Fruit fly (Drosophila melanogaster) whole organism, embryonic: ENCODE results near the gene car.

ENCODE experiments used
- Atf6 ChIP-seq: fragments of 200-800 bp; sonication (Bioruptor generic); IDR thresholded peaks from 2 replicates; pipeline ENCODE4 v1.3.6; 2022; ENCODE audit warnings: missing biosample characterization, missing genetic modification characterization
- B-H2 ChIP-seq: fragments of 200-800 bp; sonication (Bioruptor generic); optimal IDR thresholded peaks from 2 replicates; lab custom pipeline; 2018; ENCODE audit warnings: missing biosample characterization, mild to moderate bottlenecking, missing genetic modification characterization
- CG10209 ChIP-seq: fragments of 200-800 bp; sonication (Bioruptor generic); optimal IDR thresholded peaks from 3 replicates; lab custom pipeline; 2017; ENCODE audit warnings: missing biosample characterization, mild to moderate bottlenecking, missing genetic modification characterization, missing genetic modification reagents
- CG14014 ChIP-seq: fragments of 200-800 bp; sonication (Bioruptor generic); IDR thresholded peaks from 2 replicates; pipeline ENCODE4 v1.3.6; 2022; ENCODE audit warnings: missing biosample characterization, missing genetic modification characterization
- CG1529 ChIP-seq: fragments of 200-800 bp; sonication (Bioruptor generic); optimal IDR thresholded peaks from 3 replicates; lab custom pipeline; 2018; ENCODE audit warnings: missing biosample characterization, missing genetic modification characterization
- CG17361 ChIP-seq: fragments of 200-800 bp; sonication (Bioruptor generic); IDR thresholded peaks from 3 replicates; pipeline ENCODE4 v1.3.6; 2022; ENCODE audit warnings: missing biosample characterization, missing genetic modification characterization
- CG34224 ChIP-seq: fragments of 200-800 bp; sonication (Bioruptor generic); IDR thresholded peaks from 3 replicates; pipeline ENCODE4 v1.3.6; 2022; ENCODE audit warnings: missing biosample characterization, missing genetic modification characterization; ENCODE audit not compliant: partially characterized antibody
- CG3838 ChIP-seq: fragments of 200-800 bp; sonication (Bioruptor generic); optimal IDR thresholded peaks from 3 replicates; lab custom pipeline; 2016; ENCODE audit warnings: missing biosample characterization, missing genetic modification characterization
- CG4328 ChIP-seq: fragments of 200-800 bp; sonication (Bioruptor generic); optimal IDR thresholded peaks from 3 replicates; lab custom pipeline; 2017; ENCODE audit warnings: missing biosample characterization, missing genetic modification reagents, missing genetic modification characterization
- CG5245 ChIP-seq: fragments of 200-800 bp; sonication (Bioruptor generic); optimal IDR thresholded peaks from 3 replicates; lab custom pipeline; 2016; ENCODE audit warnings: missing biosample characterization, missing genetic modification characterization
- CG6791 ChIP-seq: fragments of 200-800 bp; sonication (Bioruptor generic); IDR thresholded peaks from 3 replicates; pipeline ENCODE4 v1.3.6; 2022; ENCODE audit warnings: missing biosample characterization, missing genetic modification characterization; ENCODE audit not compliant: partially characterized antibody
- CG7839 ChIP-seq: fragments of 200-800 bp; sonication (Bioruptor generic); optimal IDR thresholded peaks from 3 replicates; lab custom pipeline; 2018; ENCODE audit warnings: missing biosample characterization, mild to moderate bottlenecking, missing genetic modification characterization, moderate library complexity
- CrebB ChIP-seq: fragments of 200-800 bp; sonication (Bioruptor generic); optimal IDR thresholded peaks from 3 replicates; lab custom pipeline; 2018; ENCODE audit warnings: missing biosample characterization, mild to moderate bottlenecking, missing genetic modification characterization
- Dp ChIP-seq: fragments of 200-800 bp; sonication (Bioruptor generic); optimal IDR thresholded peaks from 2 replicates; lab custom pipeline; 2018; ENCODE audit warnings: missing biosample characterization, mild to moderate bottlenecking, missing genetic modification characterization, moderate library complexity
- E2f2 ChIP-seq: fragments of 200-800 bp; sonication (Bioruptor generic); IDR thresholded peaks from 2 replicates; pipeline ENCODE4 v1.3.6; 2022; ENCODE audit warnings: missing biosample characterization, missing genetic modification characterization
- Fer3 ChIP-seq: fragments of 200-800 bp; sonication (Bioruptor generic); optimal IDR thresholded peaks from 2 replicates; lab custom pipeline; 2018; ENCODE audit warnings: missing biosample characterization, mild to moderate bottlenecking, missing genetic modification characterization, moderate library complexity
- Hmr ChIP-seq: fragments of 200-800 bp; sonication (Bioruptor generic); optimal IDR thresholded peaks from 3 replicates; lab custom pipeline; 2017; ENCODE audit warnings: mild to moderate bottlenecking, missing biosample characterization, missing genetic modification reagents, missing genetic modification characterization
- Med ChIP-seq: fragments of 200-800 bp; sonication (Bioruptor generic); peaks from one replicate; lab custom pipeline; 2016; ENCODE audit warnings: missing biosample characterization, missing genetic modification characterization, mild to moderate bottlenecking, inconsistent platforms, moderate library complexity
- Meics ChIP-seq: fragments of 200-800 bp; sonication (Bioruptor generic); optimal IDR thresholded peaks from 2 replicates; lab custom pipeline; 2017; ENCODE audit warnings: missing biosample characterization, mild to moderate bottlenecking, missing genetic modification characterization
- NC2β ChIP-seq: fragments of 200-800 bp; sonication (Bioruptor generic); optimal IDR thresholded peaks from 2 replicates; lab custom pipeline; 2016; ENCODE audit warnings: missing biosample characterization, missing genetic modification characterization
- NFAT ChIP-seq: fragments of 200-800 bp; sonication (Bioruptor generic); IDR thresholded peaks from 2 replicates; pipeline ENCODE4 v1.3.6; 2022; ENCODE audit warnings: missing biosample characterization, missing genetic modification characterization
- Opbp ChIP-seq: fragments of 200-800 bp; sonication (Bioruptor generic); IDR thresholded peaks from 3 replicates; pipeline ENCODE4 v1.3.6; 2022; ENCODE audit warnings: missing biosample characterization, missing genetic modification characterization; ENCODE audit not compliant: partially characterized antibody
- Pdp1 ChIP-seq, 2 experiments: fragments of 200-800 bp; sonication (Bioruptor generic); optimal IDR thresholded peaks; 3 replicates each; lab custom pipeline; 2016; ENCODE audit warnings: missing biosample characterization in 2 of 2, missing genetic modification characterization in 2 of 2, mild to moderate bottlenecking in 1 of 2, moderate library complexity in 1 of 2
- Sox100B ChIP-seq: fragments of 200-800 bp; sonication (Bioruptor generic); optimal IDR thresholded peaks from 3 replicates; lab custom pipeline; 2018; ENCODE audit warnings: missing biosample characterization, mild to moderate bottlenecking, missing genetic modification characterization
- Sry-δ ChIP-seq: fragments of 200-800 bp; sonication (Bioruptor generic); optimal IDR thresholded peaks from 2 replicates; lab custom pipeline; 2016; ENCODE audit warnings: missing biosample characterization, missing genetic modification characterization
- YL-1 ChIP-seq: fragments of 200-800 bp; sonication (Bioruptor generic); optimal IDR thresholded peaks from 3 replicates; lab custom pipeline; 2017; ENCODE audit warnings: missing biosample characterization, mild to moderate bottlenecking, missing genetic modification characterization
- amos ChIP-seq: fragments of 200-800 bp; sonication (Bioruptor generic); IDR thresholded peaks from 2 replicates; pipeline ENCODE4 v1.3.6; 2022; ENCODE audit warnings: missing biosample characterization, missing genetic modification characterization; ENCODE audit not compliant: partially characterized antibody
- ato ChIP-seq: fragments of 200-800 bp; sonication (Bioruptor generic); IDR thresholded peaks from 2 replicates; pipeline ENCODE4 v1.3.6; 2022; ENCODE audit warnings: missing biosample characterization, missing genetic modification characterization; ENCODE audit not compliant: partially characterized antibody
- bigmax ChIP-seq: fragments of 200-800 bp; sonication (Bioruptor generic); optimal IDR thresholded peaks from 2 replicates; lab custom pipeline; 2018; ENCODE audit warnings: missing biosample characterization, mild to moderate bottlenecking, missing genetic modification characterization
- cad ChIP-seq: fragments of >200 bp; optimal IDR thresholded peaks from 2 replicates; lab custom pipeline; 2017; ENCODE audit warnings: missing biosample characterization, missing genetic modification characterization
- chinmo ChIP-seq: fragments of 200-800 bp; sonication (Bioruptor generic); IDR thresholded peaks from 4 replicates; pipeline ENCODE4 v1.3.6; 2022; ENCODE audit warnings: missing biosample characterization, missing genetic modification characterization; ENCODE audit not compliant: partially characterized antibody
- eyg ChIP-seq: fragments of 200-800 bp; sonication (Bioruptor generic); optimal IDR thresholded peaks from 3 replicates; lab custom pipeline; 2016; ENCODE audit warnings: missing biosample characterization, missing genetic modification characterization
- grau ChIP-seq: fragments of 200-800 bp; optimal IDR thresholded peaks from 3 replicates; lab custom pipeline; 2019; ENCODE audit warnings: missing biosample characterization, mild to moderate bottlenecking, missing genetic modification characterization, moderate library complexity
- gsb ChIP-seq: fragments of 200-800 bp; sonication (Bioruptor generic); IDR thresholded peaks from 2 replicates; pipeline ENCODE4 v1.3.6; 2022; ENCODE audit warnings: missing biosample characterization, missing genetic modification characterization
- hb ChIP-seq: fragments of 200-800 bp; sonication (Bioruptor generic); IDR thresholded peaks from 3 replicates; pipeline ENCODE4 v1.3.6; 2022; ENCODE audit warnings: missing biosample characterization, missing genetic modification characterization; ENCODE audit not compliant: partially characterized antibody
- inv ChIP-seq: fragments of 200-800 bp; sonication (Bioruptor generic); IDR thresholded peaks from 2 replicates; pipeline ENCODE4 v1.3.6; 2022; ENCODE audit warnings: missing biosample characterization, missing genetic modification characterization; ENCODE audit not compliant: partially characterized antibody
- nau ChIP-seq: fragments of 200-800 bp; sonication (Bioruptor generic); optimal IDR thresholded peaks from 3 replicates; lab custom pipeline; 2017; ENCODE audit warnings: missing biosample characterization, mild to moderate bottlenecking, missing genetic modification characterization, missing genetic modification reagents
- pan ChIP-seq, 4 experiments: fragments of >200 bp in 3 of 4; fragments of 200-800 bp in 1 of 4; sonication (Bioruptor generic) in 1 of 4; optimal IDR thresholded peaks in 3 of 4; IDR thresholded peaks in 1 of 4; 2 replicates each; pipeline versions ENCODE4 v1.3.6 to Lab custom; 2017 to 2022; ENCODE audit warnings: missing biosample characterization in 2 of 4, missing genetic modification characterization in 2 of 4, mixed read lengths in 1 of 4
- pros ChIP-seq: fragments of 200-800 bp; sonication (Bioruptor generic); optimal IDR thresholded peaks from 3 replicates; lab custom pipeline; 2019; ENCODE audit warnings: missing biosample characterization, mild to moderate bottlenecking, missing genetic modification characterization, moderate library complexity
- rib ChIP-seq: fragments of 200-800 bp; sonication (Bioruptor generic); IDR thresholded peaks from 2 replicates; pipeline ENCODE4 v1.3.6; 2022; ENCODE audit warnings: missing biosample characterization, missing genetic modification characterization
- row ChIP-seq: fragments of 200-800 bp; sonication (Bioruptor generic); IDR thresholded peaks from 3 replicates; pipeline ENCODE4 v1.3.6; 2022; ENCODE audit warnings: missing biosample characterization, missing genetic modification characterization
- scrt ChIP-seq: fragments of 200-800 bp; sonication (Bioruptor generic); optimal IDR thresholded peaks from 2 replicates; lab custom pipeline; 2018; ENCODE audit warnings: missing biosample characterization, mild to moderate bottlenecking, missing genetic modification characterization, moderate library complexity
- sqz ChIP-seq: fragments of 200-800 bp; sonication (Bioruptor generic); optimal IDR thresholded peaks from 3 replicates; lab custom pipeline; 2018; ENCODE audit warnings: missing biosample characterization, mild to moderate bottlenecking, missing genetic modification characterization
- stwl ChIP-seq: fragments of 200-800 bp; sonication (Bioruptor generic); optimal IDR thresholded peaks from 3 replicates; lab custom pipeline; 2018; ENCODE audit warnings: missing biosample characterization, mild to moderate bottlenecking, missing genetic modification characterization, moderate library complexity
- tio ChIP-seq: fragments of 200-800 bp; sonication (Bioruptor generic); optimal IDR thresholded peaks from 2 replicates; lab custom pipeline; 2017; ENCODE audit warnings: missing biosample characterization, missing genetic modification characterization, inconsistent platforms
- vnd ChIP-seq: fragments of 200-800 bp; sonication (Bioruptor generic); IDR thresholded peaks from 3 replicates; pipeline ENCODE4 v1.3.6; 2022; ENCODE audit warnings: missing biosample characterization, missing genetic modification characterization; ENCODE audit not compliant: partially characterized antibody
- wek ChIP-seq: fragments of 200-800 bp; sonication (Bioruptor generic); optimal IDR thresholded peaks from 3 replicates; lab custom pipeline; 2018; ENCODE audit warnings: missing biosample characterization, mild to moderate bottlenecking, missing genetic modification characterization, moderate library complexity
- zfh2 ChIP-seq: fragments of 200-800 bp; sonication (Bioruptor generic); optimal IDR thresholded peaks from 2 replicates; lab custom pipeline; 2016; ENCODE audit warnings: missing biosample characterization, missing genetic modification characterization

car gene

DNA sequence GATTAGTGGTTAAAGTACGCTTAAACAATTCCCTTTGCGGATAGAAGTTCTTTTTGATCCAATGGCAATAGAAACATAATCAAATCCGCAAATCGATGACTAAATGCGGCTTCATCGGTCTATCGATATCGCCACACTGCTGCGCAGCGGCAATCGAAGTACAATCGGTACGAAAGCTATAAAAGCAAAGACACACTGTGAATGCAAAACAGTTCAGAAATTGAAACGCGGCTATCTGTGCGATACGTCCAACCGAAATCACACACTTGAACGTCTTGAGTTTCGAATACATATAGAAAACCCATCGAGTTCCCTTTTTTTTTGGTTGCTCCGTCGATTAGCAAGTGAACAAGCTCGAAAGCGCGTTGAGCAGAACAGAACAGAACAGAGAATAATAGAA lies 39.2 kb downstream of the car start, which contains the start of gene CG14207 (continued):
- TF ChIP-seq B-H2 (peak; percentile 47), Hmr (GFP tag; lab: Kevin White, UChicago) (peak; percentile 32), hb (GFP tag; lab: Robert Waterston, UW) (peak; percentile 75; the same call in 2 of the 3 replicates), inv (GFP tag; lab: Robert Waterston, UW) (peak; percentile 32; the same call in 1 of the 2 replicates), Dp (GFP tag; lab: Kevin White, UChicago) (peak; percentile 78), vnd (peak; percentile 65), tio (GFP tag; lab: Kevin White, UChicago) (no peak), CG34224 (peak; percentile 73), CG3838 (GFP tag; lab: Kevin White, UChicago) (no peak), ato (GFP tag; lab: Robert Waterston, UW) (peak; percentile 82), NFAT (GFP tag; lab: Robert Waterston, UW) (peak; percentile 23; the same call in 1 of the 2 replicates), zfh2 (GFP tag; lab: Kevin White, UChicago) (no peak), NC2β (peak; percentile 42), scrt (GFP tag; lab: Kevin White, UChicago) (peak; percentile 37), amos (peak; percentile 67; the same call in 1 of the 2 replicates), CrebB (tag; lab: Kevin White, UChicago) (peak; percentile 17), row (GFP tag; lab: Robert Waterston, UW) (peak; percentile 13; the same call in 1 of the 3 replicates), eyg (GFP tag; lab: Kevin White, UChicago) (peak; percentile 8), CG4328 (no peak), wek (GFP tag; lab: Kevin White, UChicago) (peak; percentile 9), CG10209 (no peak), CG14014 (GFP tag; lab: Robert Waterston, UW) (peak; percentile 35; the same call in 1 of the 2 replicates), Sox100B (GFP tag; lab: Kevin White, UChicago) (no peak), Fer3 (tag; lab: Kevin White, UChicago) (peak; percentile 36), Opbp (peak; percentile 86), pan (optimal IDR thresholded peaks at IDR 0.05; lab: Kevin White, UChicago) (no peak), pan (GFP tag; optimal IDR thresholded peaks at IDR 0.05 in 1 of 2, IDR thresholded peaks at IDR 0.05 in 1 of 2) (peak in 1 of 2 experiments; percentile 30), sqz (GFP tag; lab: Kevin White, UChicago) (peak; percentile 22), cad (GFP tag; lab: Kevin White, UChicago) (no peak), Meics (GFP tag; lab: Kevin White, UChicago) (peak; percentile 8), stwl (peak; percentile 73), CG17361 (0 out of 3 replicates have a peak, but pooled peaks have one; percentile 19), Atf6 (GFP tag; lab: Robert Waterston, UW) (peak; percentile 32), gsb (GFP tag; lab: Robert Waterston, UW) (0 out of 2 replicates have a peak, but pooled peaks have one; percentile 8), Sry-δ (peak; percentile 40), nau (GFP tag; lab: Kevin White, UChicago) (no peak), Med (GFP tag; lab: Kevin White, UChicago) (peak; percentile 83), bigmax (GFP tag; lab: Kevin White, UChicago) (no peak), CG1529 (GFP tag; lab: Kevin White, UChicago) (peak; percentile 6), CG7839 (peak; percentile 7), rib (GFP tag; lab: Robert Waterston, UW) (peak; percentile 54; the same call in 1 of the 2 replicates), E2f2 (GFP tag; lab: Robert Waterston, UW) (peak; percentile 88), Pdp1 (GFP tag; optimal IDR thresholded peaks at IDR 0.05; lab: Kevin White, UChicago) (peak in 1 of 2 experiments; percentile 6), CG6791 (GFP tag; lab: Robert Waterston, UW) (peak; percentile 82), chinmo (GFP tag; lab: Robert Waterston, UW) (peak; percentile 84; the same call in 2 of the 4 replicates), grau (tag; lab: Kevin White, UChicago) (peak; percentile 25), YL-1 (GFP tag; lab: Kevin White, UChicago) (peak; percentile 10), pros (peak; percentile 28), CG5245 (GFP tag; lab: Kevin White, UChicago) (no peak)
